Fruit fly (Drosophila melanogaster): ENCODE measurements around the gene CG4408.
A peak's percentile ranks its signal among the peaks of the same experiment; 100 is the strongest.

Gene CG4408

dm6 chr3R:23374290-23374689, 10.9 kb upstream of the CG4408 start (continued):
- TF ChIP-seq CG42726 (GFP tag; IDR thresholded peaks at IDR 0.05; ENCODE audit: partially characterized antibody) (0 out of 2 replicates have a peak, but pooled peaks have one; percentile 37), CG13894 (tag; optimal IDR thresholded peaks at IDR 0.05) (peak; percentile 37), run (tag; optimal IDR thresholded peaks at IDR 0.05) (no peak), CG30403 (GFP tag; optimal IDR thresholded peaks at IDR 0.05) (no peak), CG7271 (tag; optimal IDR thresholded peaks at IDR 0.05) (no peak), CG6813 (GFP tag; optimal IDR thresholded peaks at IDR 0.05) (no peak), dpn (GFP tag; optimal IDR thresholded peaks at IDR 0.05) (no peak), CG4730 (GFP tag; IDR thresholded peaks at IDR 0.05) (no peak), Ptx1 (GFP tag; IDR thresholded peaks at IDR 0.05) (0 out of 2 replicates have a peak, but pooled peaks have one; percentile 16), pzg (GFP tag; optimal IDR thresholded peaks at IDR 0.05) (no peak), Meics (GFP tag; optimal IDR thresholded peaks at IDR 0.05) (no peak), CG17802 (tag; optimal IDR thresholded peaks at IDR 0.05) (no peak), ftz-f1 (GFP tag; optimal IDR thresholded peaks at IDR 0.05) (peak; percentile 87), CG17328 (GFP tag; IDR thresholded peaks at IDR 0.05) (no peak; the same call in 1 of the 2 replicates), CG31224 (GFP tag; IDR thresholded peaks at IDR 0.05) (peak; percentile 99), chn (GFP tag; optimal IDR thresholded peaks at IDR 0.05) (peak; percentile 4), CG4328 (GFP tag; optimal IDR thresholded peaks at IDR 0.05) (no peak), Pdp1 (GFP tag; optimal IDR thresholded peaks at IDR 0.05) (peak in 1 of 2 experiments; percentile 36), CG12155 (GFP tag; optimal IDR thresholded peaks at IDR 0.05) (peak; percentile 16), Rfx (GFP tag; IDR thresholded peaks at IDR 0.05) (0 out of 2 replicates have a peak, but pooled peaks have one; percentile 22), CG2120 (GFP tag; optimal IDR thresholded peaks at IDR 0.05) (peak; percentile 34), ci (GFP tag; IDR thresholded peaks at IDR 0.05) (0 out of 3 replicates have a peak, but pooled peaks have one; percentile 32), Stat92E (GFP tag; optimal IDR thresholded peaks at IDR 0.05) (no peak), CG1832 (GFP tag; optimal IDR thresholded peaks at IDR 0.05) (no peak), CG32772 (GFP tag; IDR thresholded peaks at IDR 0.05) (peak; percentile 89), E2f2 (GFP tag; IDR thresholded peaks at IDR 0.05) (0 out of 2 replicates have a peak, but pooled peaks have one; percentile 9), HHEX (GFP tag; optimal IDR thresholded peaks at IDR 0.05) (no peak), crol (GFP tag; IDR thresholded peaks at IDR 0.05) (peak; percentile 65), prd (optimal IDR thresholded peaks at IDR 0.05) (no peak), prd (GFP tag; IDR thresholded peaks at IDR 0.05) (0 out of 3 replicates have a peak, but pooled peaks have one; percentile 5), Lhr (GFP tag; optimal IDR thresholded peaks at IDR 0.05) (peak; percentile 8), sqz (GFP tag; optimal IDR thresholded peaks at IDR 0.05) (peak; percentile 87), chm (GFP tag; IDR thresholded peaks at IDR 0.05) (no peak), chinmo (GFP tag; IDR thresholded peaks at IDR 0.05; ENCODE audit: partially characterized antibody) (peak; percentile 95), esg (GFP tag; conservative IDR thresholded peaks at IDR 0.05) (no peak), scrt (GFP tag; optimal IDR thresholded peaks at IDR 0.05) (peak; percentile 30), GATAe (GFP tag; conservative IDR thresholded peaks at IDR 0.05) (no peak), Mes4 (GFP tag; optimal IDR thresholded peaks at IDR 0.05) (no peak), Scr (GFP tag; IDR thresholded peaks at IDR 0.05; ENCODE audit: partially characterized antibody) (peak; percentile 20; the same call in 1 of the 2 replicates), Dll (GFP tag; IDR thresholded peaks at IDR 0.05; ENCODE audit: partially characterized antibody) (0 out of 4 replicates have a peak, but pooled peaks have one; percentile 19), bcd (GFP tag; optimal IDR thresholded peaks at IDR 0.05) (peak; percentile 42), amos (GFP tag; IDR thresholded peaks at IDR 0.05; ENCODE audit: partially characterized antibody) (no peak; the same call in 1 of the 2 replicates), CG7786 (GFP tag; optimal IDR thresholded peaks at IDR 0.05) (no peak), CG13287 (GFP tag; IDR thresholded peaks at IDR 0.05; ENCODE audit: partially characterized antibody) (peak; percentile 69), stc (GFP tag; IDR thresholded peaks at IDR 0.05) (no peak), CG34376 (GFP tag; optimal IDR thresholded peaks at IDR 0.05) (peak; percentile 44), CG11085 (GFP tag; IDR thresholded peaks at IDR 0.05) (no peak), row (GFP tag; IDR thresholded peaks at IDR 0.05) (peak; percentile 29; the same call in 1 of the 3 replicates), abd-A (tag; optimal IDR thresholded peaks at IDR 0.05) (peak; percentile 82)

Measured in whole organism, embryonic.